Worm (Caenorhabditis elegans): ENCODE results near the gene grd-5.

grd-5 gene

DNA sequence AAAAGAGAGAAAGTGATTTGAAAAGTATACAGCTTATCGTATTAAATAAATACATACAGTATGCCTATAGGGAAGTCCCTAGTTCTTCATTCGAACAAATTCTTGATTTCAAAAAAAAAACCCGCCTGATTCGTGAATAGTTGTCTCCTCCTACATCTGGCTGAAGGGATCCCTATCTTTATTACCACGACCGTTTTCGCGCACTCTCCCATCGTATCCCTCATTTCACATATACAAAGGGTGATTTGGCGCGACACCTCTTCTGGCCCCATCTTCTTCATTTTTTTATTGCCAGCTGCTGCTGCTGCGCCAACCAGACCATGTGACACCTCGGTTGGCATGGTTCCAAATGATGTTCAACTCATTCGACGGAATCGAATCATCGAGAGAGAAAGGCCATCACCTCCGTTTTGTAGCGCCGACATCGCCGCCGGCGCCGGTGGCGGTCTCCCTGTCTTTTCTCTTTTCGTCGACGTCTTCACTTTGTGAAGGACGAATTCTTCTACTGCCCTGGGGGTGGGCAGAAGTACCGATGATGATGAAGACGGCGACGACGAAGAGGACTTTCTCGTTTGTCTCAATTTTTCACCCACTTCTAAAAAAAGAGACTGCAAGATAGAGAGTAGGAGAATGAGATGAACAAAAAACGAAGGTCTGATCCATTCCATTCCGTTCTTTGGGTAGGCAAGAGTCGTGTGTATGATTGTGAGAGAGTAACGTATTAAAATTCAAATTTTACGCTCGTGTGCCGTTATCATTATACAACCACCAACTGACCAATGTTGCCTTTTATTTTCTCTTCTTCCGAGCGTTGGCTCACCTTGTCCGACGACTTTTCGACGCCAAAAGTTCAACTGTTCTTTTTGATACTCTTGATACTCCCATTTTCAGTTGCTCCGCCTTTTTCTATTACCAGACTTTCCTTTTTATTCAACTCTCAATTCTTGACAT, 43.5 kb downstream of the grd-5 start (continued):
- TF ChIP-seq snpc-4 (tag; optimal IDR thresholded peaks at IDR 0.05) (peak; percentile 4), aha-1 (tag; optimal IDR thresholded peaks at IDR 0.05) (no peak), sptf-1 (tag; optimal IDR thresholded peaks at IDR 0.05) (no peak), ama-1 (optimal IDR thresholded peaks at IDR 0.05) (no peak), ceh-63 (GFP tag; optimal IDR thresholded peaks at IDR 0.05) (no peak), aly-2 (tag; optimal IDR thresholded peaks at IDR 0.05) (no peak), swsn-7 (tag; optimal IDR thresholded peaks at IDR 0.05) (peak; percentile 6), irx-1 (tag; optimal IDR thresholded peaks at IDR 0.05) (peak; percentile 60), C04F5.9 (tag; optimal IDR thresholded peaks at IDR 0.05) (no peak), C34B4.2 (tag; optimal IDR thresholded peaks at IDR 0.05) (no peak), C16A3.4 (tag; optimal IDR thresholded peaks at IDR 0.05) (peak; percentile 34), ceh-8 (GFP tag; optimal IDR thresholded peaks at IDR 0.05) (no peak), pax-3 (tag; optimal IDR thresholded peaks at IDR 0.05) (no peak), unc-86 (tag; optimal IDR thresholded peaks at IDR 0.05) (no peak), nhr-90 (tag; optimal IDR thresholded peaks at IDR 0.05; ENCODE audit: poor library complexity) (peak; percentile 85), lin-39 (tag; optimal IDR thresholded peaks at IDR 0.05) (no peak), lir-3 (tag; optimal IDR thresholded peaks at IDR 0.05; ENCODE audit: poor library complexity) (no peak), mdl-1 (tag; optimal IDR thresholded peaks at IDR 0.05) (peak in 1 of 2 experiments; percentile 51), ceh-82 (tag; optimal IDR thresholded peaks at IDR 0.05) (peak in 1 of 3 experiments; percentile 19), nhr-71 (tag; optimal IDR thresholded peaks at IDR 0.05) (peak; percentile 86), nhr-12 (tag; optimal IDR thresholded peaks at IDR 0.05) (no peak), skn-1 (tag; optimal IDR thresholded peaks at IDR 0.05) (no peak), nhr-77 (tag; optimal IDR thresholded peaks at IDR 0.05) (no peak), unc-62 (GFP tag; optimal IDR thresholded peaks at IDR 0.05) (no peak), mab-9 (GFP tag; IDR thresholded peaks at IDR 0.05) (no peak), nhr-19 (GFP tag; conservative IDR thresholded peaks at IDR 0.05) (peak; percentile 64), mef-2 (tag; optimal IDR thresholded peaks at IDR 0.05) (no peak), Y116A8C.19 (tag; optimal IDR thresholded peaks at IDR 0.05; ENCODE audit: borderline replicate concordance) (no peak), fos-1 (tag; optimal IDR thresholded peaks at IDR 0.05) (no peak), blmp-1 (tag; optimal IDR thresholded peaks at IDR 0.05) (peak; percentile 94), alr-1 (tag; optimal IDR thresholded peaks at IDR 0.05; ENCODE audit: borderline replicate concordance) (no peak), ceh-88 (GFP tag; IDR thresholded peaks at IDR 0.05) (no peak), F16B12.6 (tag; optimal IDR thresholded peaks at IDR 0.05) (no peak), pag-3 (tag; optimal IDR thresholded peaks at IDR 0.05; ENCODE audit: borderline replicate concordance, insufficient read depth) (peak; percentile 19), pqm-1 (tag; optimal IDR thresholded peaks at IDR 0.05) (no peak), vab-15 (tag; optimal IDR thresholded peaks at IDR 0.05) (no peak), dpl-1 (GFP tag; optimal IDR thresholded peaks at IDR 0.05) (no peak), sup-37 (GFP tag; optimal IDR thresholded peaks at IDR 0.05) (no peak), zip-4 (GFP tag; optimal IDR thresholded peaks at IDR 0.05) (no peak), sox-4 (tag; optimal IDR thresholded peaks at IDR 0.05) (no peak), egl-27 (tag; optimal IDR thresholded peaks at IDR 0.05) (no peak), nhr-84 (tag; optimal IDR thresholded peaks at IDR 0.05) (no peak), rnt-1 (tag; optimal IDR thresholded peaks at IDR 0.05) (no peak), nhr-20 (tag; optimal IDR thresholded peaks at IDR 0.05) (peak; percentile 86), elt-3 (tag; optimal IDR thresholded peaks at IDR 0.05) (peak in 4 of 6 experiments; percentile 13 to 64 (median 35)), hlh-17 (GFP tag; optimal IDR thresholded peaks at IDR 0.05; ENCODE audit: borderline replicate concordance) (no peak), ets-5 (GFP tag; IDR thresholded peaks at IDR 0.05) (no peak), ceh-90 (tag; optimal IDR thresholded peaks at IDR 0.05) (no peak), isw-1 (GFP tag; IDR thresholded peaks at IDR 0.05) (no peak), nhr-11 (tag; optimal IDR thresholded peaks at IDR 0.05) (no peak)
